Worm (Caenorhabditis elegans): Measurements from ENCODE around the gene pqn-76.
A peak's percentile ranks its signal among the peaks of the same experiment; 100 is the strongest.
"Not testable (repeated sequence)": the region's sequence is repeated elsewhere in the genome, so short reads cannot be mapped to it uniquely, and the experiment has no call there.

The pqn-76 gene

DNA sequence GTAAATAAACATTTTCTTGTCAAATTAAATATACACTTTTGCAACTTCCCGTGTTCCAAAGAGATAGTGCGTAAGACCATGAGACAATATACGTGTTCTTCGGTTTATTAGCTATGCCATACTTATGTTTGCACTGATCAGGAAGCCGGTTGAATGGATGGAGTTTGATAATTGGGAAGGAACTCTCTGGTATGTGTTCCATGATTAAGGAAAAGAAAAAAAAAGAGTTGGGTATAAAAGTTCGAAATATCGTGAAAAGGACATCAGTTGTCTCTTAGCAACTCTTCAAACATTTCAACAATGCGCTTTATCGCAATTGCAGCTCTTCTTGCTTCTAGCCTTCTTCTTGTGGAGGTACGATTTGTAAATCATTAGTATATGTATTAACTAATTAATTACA, at the start of gene pqn-76:
Gene pqn-76 (plus strand): TSS at position 301 of the 400 bp plus-strand sequence.
- not testable (repeated sequence) for TF ChIP-seq W03F9.2, dao-5, him-1 (tag; optimal IDR thresholded peaks at IDR 0.05)

ce11 chrIV:15537338-15537737, 41.5 kb upstream of the pqn-76 start:
- TF ChIP-seq W03F9.2 (tag; optimal IDR thresholded peaks at IDR 0.05): no peak

- no peak for TF ChIP-seq dao-5 (tag; optimal IDR thresholded peaks at IDR 0.05)
- TF ChIP-seq him-1 (tag; optimal IDR thresholded peaks at IDR 0.05): no peak
- no peak for TF ChIP-seq W03F9.2 (tag; optimal IDR thresholded peaks at IDR 0.05)
Measured at ce11 chrIV:15539447-15539994, 39.4 kb upstream of the pqn-76 start, which contains the start of gene Y73F8A.35. Gene Y73F8A.35, minus strand, starts transcription at chrIV:15539944.

ce11 chrIV:15554771-15555170, 24.1 kb upstream of the pqn-76 start:
- TF ChIP-seq dao-5 (tag; optimal IDR thresholded peaks at IDR 0.05) (no peak), him-1 (tag; optimal IDR thresholded peaks at IDR 0.05) (no peak), W03F9.2 (tag; optimal IDR thresholded peaks at IDR 0.05) (no peak)

- TF ChIP-seq dao-5 (tag; optimal IDR thresholded peaks at IDR 0.05): no peak
- TF ChIP-seq him-1 (tag; optimal IDR thresholded peaks at IDR 0.05): no peak
- TF ChIP-seq W03F9.2 (tag; optimal IDR thresholded peaks at IDR 0.05): no peak
Measured at ce11 chrIV:15559065-15559464, 19.8 kb upstream of the pqn-76 start.

- TF ChIP-seq dao-5 (tag; optimal IDR thresholded peaks at IDR 0.05) (no peak), him-1 (tag; optimal IDR thresholded peaks at IDR 0.05) (peak; percentile 35), W03F9.2 (tag; optimal IDR thresholded peaks at IDR 0.05) (peak; percentile 22)
Measured at ce11 chrIV:15561223-15561656, 17.6 kb upstream of the pqn-76 start.

- TF ChIP-seq W03F9.2 (tag; optimal IDR thresholded peaks at IDR 0.05): no peak
- no peak for TF ChIP-seq him-1 (tag; optimal IDR thresholded peaks at IDR 0.05)
- TF ChIP-seq dao-5 (tag; optimal IDR thresholded peaks at IDR 0.05): no peak
Measured at ce11 chrIV:15564327-15564726, 14.6 kb upstream of the pqn-76 start, which contains the start of gene Y105C5A.1. Gene Y105C5A.1, minus strand, starts transcription at chrIV:15564427.

- TF ChIP-seq W03F9.2 (tag; optimal IDR thresholded peaks at IDR 0.05): no peak
- TF ChIP-seq him-1 (tag; optimal IDR thresholded peaks at IDR 0.05): no peak
- no peak for TF ChIP-seq dao-5 (tag; optimal IDR thresholded peaks at IDR 0.05)
Measured at ce11 chrIV:15570770-15571169, 8.1 kb upstream of the pqn-76 start.

DNA sequence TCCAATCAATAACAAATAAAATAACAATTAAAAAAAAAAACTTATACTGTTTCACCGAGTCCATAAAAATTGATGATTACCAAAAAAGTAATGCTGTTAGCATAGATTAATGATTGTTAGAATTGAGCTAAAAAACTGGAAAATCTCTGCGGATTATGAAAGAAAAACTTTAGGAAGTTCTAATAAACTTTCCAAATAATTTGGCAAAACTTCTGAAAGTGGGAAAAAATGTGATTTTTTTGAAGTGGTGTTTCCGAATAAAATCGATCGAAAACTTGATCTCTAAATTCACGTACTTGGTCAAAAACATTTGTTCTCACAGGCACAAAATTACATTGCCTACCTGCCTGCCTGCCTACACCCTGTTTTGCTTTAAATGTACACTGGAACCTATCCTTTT, 7.2 kb upstream of the pqn-76 start:
- TF ChIP-seq W03F9.2 (tag; optimal IDR thresholded peaks at IDR 0.05) (no peak), him-1 (tag; optimal IDR thresholded peaks at IDR 0.05) (no peak), dao-5 (tag; optimal IDR thresholded peaks at IDR 0.05) (no peak)

- TF ChIP-seq him-1 (tag; optimal IDR thresholded peaks at IDR 0.05): no peak
- no peak for TF ChIP-seq dao-5 (tag; optimal IDR thresholded peaks at IDR 0.05)
- TF ChIP-seq W03F9.2 (tag; optimal IDR thresholded peaks at IDR 0.05): no peak
Measured at ce11 chrIV:15572106-15572505, 6.8 kb upstream of the pqn-76 start.

- TF ChIP-seq W03F9.2 (tag; optimal IDR thresholded peaks at IDR 0.05): no peak
- no peak for TF ChIP-seq dao-5 (tag; optimal IDR thresholded peaks at IDR 0.05)
- no peak for TF ChIP-seq him-1 (tag; optimal IDR thresholded peaks at IDR 0.05)
Measured at ce11 chrIV:15573863-15574262, 5.0 kb upstream of the pqn-76 start.

- TF ChIP-seq W03F9.2 (tag; optimal IDR thresholded peaks at IDR 0.05): no peak
- TF ChIP-seq him-1 (tag; optimal IDR thresholded peaks at IDR 0.05): no peak
- no peak for TF ChIP-seq dao-5 (tag; optimal IDR thresholded peaks at IDR 0.05)
Measured at ce11 chrIV:15583620-15584019, 4.7 kb downstream of the pqn-76 start, which contains the start of gene Y105C5A.508. Gene Y105C5A.508, plus strand, starts transcription at chrIV:15583920.

ce11 chrIV:15588879-15589278, 10.0 kb downstream of the pqn-76 start:
- TF ChIP-seq him-1 (tag; optimal IDR thresholded peaks at IDR 0.05) (no peak), W03F9.2 (tag; optimal IDR thresholded peaks at IDR 0.05) (no peak), dao-5 (tag; optimal IDR thresholded peaks at IDR 0.05) (no peak)

DNA sequence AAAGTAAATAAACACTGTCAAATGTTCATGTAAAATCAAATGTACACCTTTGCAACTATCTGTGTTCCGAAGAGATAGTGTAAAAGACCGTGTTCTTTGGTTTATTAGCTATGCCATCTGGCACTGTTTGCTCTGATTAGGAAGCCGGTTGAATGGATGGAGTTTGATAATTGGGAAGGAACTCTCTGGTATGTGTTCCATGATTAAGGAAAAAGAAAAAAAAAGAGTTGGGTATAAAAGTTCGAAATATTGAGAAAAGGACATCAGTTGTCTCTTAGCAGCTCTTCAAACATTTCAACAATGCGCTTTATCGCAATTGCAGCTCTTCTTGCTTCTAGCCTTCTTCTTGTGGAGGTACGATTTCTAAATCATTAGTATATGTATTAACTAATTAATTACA, 11.5 kb downstream of the pqn-76 start, which contains the start of gene abu-5:
Gene abu-5 (plus strand): TSS at position 301 of the 400 bp plus-strand sequence.
- not testable (repeated sequence) for TF ChIP-seq dao-5, W03F9.2, him-1 (tag; optimal IDR thresholded peaks at IDR 0.05)

DNA sequence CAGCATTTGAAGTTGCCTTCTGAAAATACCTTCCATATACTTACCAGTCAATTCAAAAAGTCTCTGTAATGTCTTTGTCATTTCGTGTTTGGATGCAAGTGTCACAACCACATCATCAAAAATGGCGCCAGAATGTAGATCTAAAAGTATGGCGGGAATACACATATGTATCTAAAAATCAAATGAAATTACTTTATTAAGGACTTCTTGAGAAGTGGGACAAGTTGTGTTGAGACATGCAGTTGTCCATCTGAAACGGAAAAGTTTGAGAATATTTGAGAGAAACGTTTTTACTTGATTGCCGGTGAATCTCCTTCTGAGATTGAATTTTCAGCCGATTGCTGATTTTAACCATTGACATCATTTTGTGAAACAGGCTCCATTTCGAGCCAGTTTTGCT, 13.1 kb downstream of the pqn-76 start:
- TF ChIP-seq him-1 (tag; optimal IDR thresholded peaks at IDR 0.05) (no peak), dao-5 (tag; optimal IDR thresholded peaks at IDR 0.05) (no peak), W03F9.2 (tag; optimal IDR thresholded peaks at IDR 0.05) (no peak)
